Worm (Caenorhabditis elegans): ENCODE measurements around the gene mrps-21.

- TF ChIP-seq ztf-11 (tag; optimal IDR thresholded peaks at IDR 0.05) (no peak), nhr-67 (tag; optimal IDR thresholded peaks at IDR 0.05) (no peak), ceh-9 (tag; optimal IDR thresholded peaks at IDR 0.05) (no peak), nhr-11 (tag; optimal IDR thresholded peaks at IDR 0.05) (no peak), fkh-10 (GFP tag; optimal IDR thresholded peaks at IDR 0.05) (no peak), sea-2 (GFP tag; optimal IDR thresholded peaks at IDR 0.05) (no peak), tbx-2 (tag; optimal IDR thresholded peaks at IDR 0.05) (no peak), fos-1 (tag; optimal IDR thresholded peaks at IDR 0.05) (no peak), nhr-77 (tag; optimal IDR thresholded peaks at IDR 0.05) (no peak), snpc-4 (tag; optimal IDR thresholded peaks at IDR 0.05) (no peak), skn-1 (tag; optimal IDR thresholded peaks at IDR 0.05) (no peak)
Measured at ce11 chrIV:4674322-4674721, 15.0 kb upstream of the mrps-21 start.
